Worm (Caenorhabditis elegans): ENCODE measurements around the gene nrsn-1.

DNA sequence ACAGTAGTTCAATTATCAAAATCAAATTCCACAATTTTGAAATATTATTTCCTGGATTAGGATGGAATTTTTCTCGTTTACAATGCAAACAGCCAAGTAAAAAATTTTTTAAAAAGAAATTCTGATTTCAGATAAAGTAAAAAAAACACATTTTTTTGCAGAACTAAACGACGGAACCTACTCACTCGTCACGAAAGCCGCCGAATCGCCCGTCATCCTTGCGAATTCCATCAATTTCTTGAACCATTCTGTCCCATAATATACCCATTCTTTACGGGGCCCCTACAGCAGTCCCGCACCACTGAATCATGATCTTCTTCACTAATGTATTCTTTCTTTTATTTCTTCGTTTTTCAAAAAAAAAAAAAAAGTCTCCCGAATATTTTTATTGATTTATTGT is 3.6 kb downstream of the nrsn-1 start:
- no peak for TF ChIP-seq sox-2 (GFP tag; IDR thresholded peaks at IDR 0.05)
- TF ChIP-seq sox-4 (tag; optimal IDR thresholded peaks at IDR 0.05) = no peak
- TF ChIP-seq sdc-2 (tag; optimal IDR thresholded peaks at IDR 0.05) = no peak
- TF ChIP-seq tbx-2 (tag; optimal IDR thresholded peaks at IDR 0.05) = no peak
- no peak for TF ChIP-seq F13H6.1 (tag; optimal IDR thresholded peaks at IDR 0.05)
- no peak for TF ChIP-seq ahr-1 (tag; optimal IDR thresholded peaks at IDR 0.05)
- TF ChIP-seq ceh-31 (tag; optimal IDR thresholded peaks at IDR 0.05) = no peak
- TF ChIP-seq pax-1 (tag; optimal IDR thresholded peaks at IDR 0.05) = no peak
- TF ChIP-seq C08G9.2 (tag; optimal IDR thresholded peaks at IDR 0.05) = no peak
